Fruit fly (Drosophila melanogaster): ENCODE measurements around the gene CG34267.

CG34267 gene

dm6 chr3L:484554-485305 is 15.5 kb downstream of the CG34267 start (continued):
- TF ChIP-seq CG8319 (GFP tag; optimal IDR thresholded peaks at IDR 0.05) (no peak), net (GFP tag; optimal IDR thresholded peaks at IDR 0.05) (peak; percentile 38), fkh (GFP tag; optimal IDR thresholded peaks at IDR 0.05) (no peak), Eip78C (GFP tag) (peak; percentile 63), Lpt (GFP tag; optimal IDR thresholded peaks at IDR 0.05) (no peak), CG1621 (tag; optimal IDR thresholded peaks at IDR 0.05) (no peak), dac (GFP tag; optimal IDR thresholded peaks at IDR 0.05) (no peak), CG6808 (GFP tag; optimal IDR thresholded peaks at IDR 0.05) (peak; percentile 78), CG11902 (GFP tag; optimal IDR thresholded peaks at IDR 0.05) (no peak), pdm3 (GFP tag; optimal IDR thresholded peaks at IDR 0.05) (peak; percentile 35), Smox (GFP tag; optimal IDR thresholded peaks at IDR 0.05) (no peak), salr (GFP tag; optimal IDR thresholded peaks at IDR 0.05) (peak; percentile 3 to 26), CG16779 (tag; optimal IDR thresholded peaks at IDR 0.05) (no peak), fd59A (GFP tag; optimal IDR thresholded peaks at IDR 0.05) (peak; percentile 61), CG9139 (GFP tag; optimal IDR thresholded peaks at IDR 0.05) (peak; percentile 6), fd85E (GFP tag; optimal IDR thresholded peaks at IDR 0.05) (no peak), CG6854 (GFP tag; optimal IDR thresholded peaks at IDR 0.05) (no peak), CG11294 (GFP tag; IDR thresholded peaks at IDR 0.05) (no peak), Met (GFP tag; optimal IDR thresholded peaks at IDR 0.05) (peak; percentile 32), OdsH (GFP tag; optimal IDR thresholded peaks at IDR 0.05) (peak; percentile 5), cyc (GFP tag; optimal IDR thresholded peaks at IDR 0.05) (no peak), acj6 (GFP tag; optimal IDR thresholded peaks at IDR 0.05) (peak; percentile 16), CG3919 (GFP tag; optimal IDR thresholded peaks at IDR 0.05) (peak; percentile 2), CG34406 (GFP tag; optimal IDR thresholded peaks at IDR 0.05) (peak; percentile 0)

- TF ChIP-seq Eip78C (GFP tag) (peak; percentile 30), Sox14 (GFP tag; optimal IDR thresholded peaks at IDR 0.05) (no peak), fkh (GFP tag; optimal IDR thresholded peaks at IDR 0.05) (peak; percentile 81), CG15336 (GFP tag; IDR thresholded peaks at IDR 0.05) (peak; percentile 12; the same call in 1 of the 2 replicates)
These were observed 16.4 kb downstream of the CG34267 start for dm6 chr3L:483818-484217.

- no peak for TF ChIP-seq Ets21C (GFP tag; optimal IDR thresholded peaks at IDR 0.05)
- TF ChIP-seq CG32006 (GFP tag; optimal IDR thresholded peaks at IDR 0.05), result no peak
- no peak for TF ChIP-seq OdsH (GFP tag; optimal IDR thresholded peaks at IDR 0.05)
- no peak for TF ChIP-seq CG6163 (GFP tag; IDR thresholded peaks at IDR 0.05)
- TF ChIP-seq topi (GFP tag; optimal IDR thresholded peaks at IDR 0.05), result no peak
- no peak for TF ChIP-seq esn (GFP tag; optimal IDR thresholded peaks at IDR 0.05)
- TF ChIP-seq Gug (GFP tag; IDR thresholded peaks at IDR 0.05), result no peak
- no peak for TF ChIP-seq CG9139 (GFP tag; optimal IDR thresholded peaks at IDR 0.05)
- TF ChIP-seq net (GFP tag; optimal IDR thresholded peaks at IDR 0.05), result no peak
- no peak for TF ChIP-seq CG34406 (GFP tag; optimal IDR thresholded peaks at IDR 0.05)
- no peak for TF ChIP-seq Sox102F (GFP tag; optimal IDR thresholded peaks at IDR 0.05)
- no peak for TF ChIP-seq CG1621 (tag; optimal IDR thresholded peaks at IDR 0.05)
- TF ChIP-seq CG3919 (GFP tag; optimal IDR thresholded peaks at IDR 0.05), result no peak
- no peak for TF ChIP-seq pdm3 (GFP tag; optimal IDR thresholded peaks at IDR 0.05)
- no peak for TF ChIP-seq Hr4 (GFP tag; optimal IDR thresholded peaks at IDR 0.05)
- TF ChIP-seq CG11294 (GFP tag; IDR thresholded peaks at IDR 0.05), result no peak
- TF ChIP-seq CG15336 (GFP tag; IDR thresholded peaks at IDR 0.05), result no peak
- no peak for TF ChIP-seq dsx (GFP tag; optimal IDR thresholded peaks at IDR 0.05; ENCODE audit: poor library complexity, severe bottlenecking)
- TF ChIP-seq achi (GFP tag; optimal IDR thresholded peaks at IDR 0.05), result no peak
These were observed 27.2 kb downstream of the CG34267 start for dm6 chr3L:473064-473463.

All from whole organism, prepupa.